Worm (Caenorhabditis elegans) whole organism, L4 larva: ENCODE results near the gene srh-137.
A peak's percentile ranks its signal among the peaks of the same experiment; 100 is the strongest.

Experiments used
- T20F7.1 ChIP-seq: fragments of 200-800 bp; sonication (Bioruptor generic); optimal IDR thresholded peaks from 2 replicates; lab custom pipeline; 2018; ENCODE audit warnings: mild to moderate bottlenecking, missing genetic modification characterization, missing compliant biosample characterization
- ZK337.2 ChIP-seq: fragments of 200-800 bp; sonication (Bioruptor generic); IDR thresholded peaks from 2 replicates; pipeline ENCODE4 v1.3.6; 2022; ENCODE audit warnings: missing genetic modification reagents, missing genetic modification characterization, missing compliant biosample characterization
- ZK546.5 ChIP-seq, 2 experiments: sonication (generic microtip); optimal IDR thresholded peaks; 2 replicates each; lab custom pipeline; 2017; ENCODE audit warnings: missing biosample characterization in 2 of 2, missing genetic modification characterization in 2 of 2
- lin-15B ChIP-seq: fragments of 150-350 bp; sonication (generic microtip); optimal IDR thresholded peaks from 3 replicates; lab custom pipeline; 2014; ENCODE audit warnings: missing biosample characterization, missing genetic modification characterization
- lin-39 ChIP-seq: fragments of 150-350 bp; optimal IDR thresholded peaks from 2 replicates; lab custom pipeline; 2014; ENCODE audit warnings: missing biosample characterization, missing genetic modification reagents, missing genetic modification characterization
- madf-9 ChIP-seq: fragments of 200-800 bp; sonication (Bioruptor generic); conservative IDR thresholded peaks from 2 replicates; pipeline ENCODE4 v1.3.6; 2022; ENCODE audit warnings: missing genetic modification reagents, missing genetic modification characterization, missing compliant biosample characterization
- mep-1 ChIP-seq: fragments of 150-350 bp; sonication (generic microtip); optimal IDR thresholded peaks from 3 replicates; lab custom pipeline; 2014; ENCODE audit warnings: missing biosample characterization, missing genetic modification characterization
- nhr-25 ChIP-seq: sonication (generic microtip); optimal IDR thresholded peaks from 2 replicates; lab custom pipeline; 2017; ENCODE audit warnings: missing genetic modification characterization, mild to moderate bottlenecking, missing compliant biosample characterization, antibody characterized with exemption, moderate library complexity, borderline replicate concordance; ENCODE audit not compliant: insufficient read depth
- pha-4 ChIP-seq, 2 experiments: fragments of 150-350 bp in 1 of 2; fragments of 200-800 bp in 1 of 2; sonication (Bioruptor generic) in 1 of 2; IDR thresholded peaks in 1 of 2; optimal IDR thresholded peaks in 1 of 2; 2 replicates each; pipeline versions ENCODE4 v1.3.6 to Lab custom; 2014 to 2022; ENCODE audit warnings: missing genetic modification characterization in 2 of 2, missing genetic modification reagents in 2 of 2, missing biosample characterization in 1 of 2, missing compliant biosample characterization in 1 of 2
- pqm-1 ChIP-seq: sonication (generic microtip); optimal IDR thresholded peaks from 2 replicates; lab custom pipeline; 2017; ENCODE audit warnings: missing biosample characterization, missing genetic modification characterization
- sdz-12 ChIP-seq: fragments of 200-800 bp; sonication (Bioruptor generic); optimal IDR thresholded peaks from 2 replicates; lab custom pipeline; 2018; ENCODE audit warnings: mild to moderate bottlenecking, missing genetic modification characterization, missing compliant biosample characterization
- unc-62 ChIP-seq, 3 experiments: fragments of 150-350 bp in 1 of 3; sonication (generic microtip); optimal IDR thresholded peaks in 2 of 3; peaks in 1 of 3; 1 replicate in 1 of 3; 2 replicates in 2 of 3; lab custom pipeline; 2014 to 2017; ENCODE audit warnings: missing biosample characterization in 3 of 3, missing genetic modification characterization in 3 of 3, missing genetic modification reagents in 3 of 3, missing genotype in 1 of 3

- no peak for TF ChIP-seq madf-9 (GFP tag; lab: Robert Waterston, UW)
- no peak for TF ChIP-seq lin-39 (tag; lab: Kevin White, UChicago)
- no peak for TF ChIP-seq lin-15B
- no peak for TF ChIP-seq sdz-12 (GFP tag; lab: Kevin White, UChicago)
- TF ChIP-seq mep-1 (tag; lab: Kevin White, UChicago): no peak
- peak in 1 of 2 experiments; percentile 90 for TF ChIP-seq unc-62 (GFP tag; optimal IDR thresholded peaks at IDR 0.05 in 1 of 2; lab: Kevin White, UChicago)
- no peak for TF ChIP-seq unc-62 (tag; optimal IDR thresholded peaks at IDR 0.05; lab: Kevin White, UChicago)
- no peak for TF ChIP-seq nhr-25
- TF ChIP-seq pqm-1 (tag; lab: Kevin White, UChicago): no peak
- TF ChIP-seq pha-4 (GFP tag; IDR thresholded peaks at IDR 0.05; lab: Robert Waterston, UW): no peak
- no peak for TF ChIP-seq pha-4 (tag; optimal IDR thresholded peaks at IDR 0.05; lab: Kevin White, UChicago)
- no peak for TF ChIP-seq T20F7.1 (GFP tag; lab: Kevin White, UChicago)
- TF ChIP-seq ZK546.5 (tag; optimal IDR thresholded peaks at IDR 0.05; lab: Kevin White, UChicago): no peak
- no peak for TF ChIP-seq ZK337.2
Observed at ce11 chrV:16723744-16724143, 7.3 kb upstream of the srh-137 start, which contains the start of gene nhr-112.
